Worm (Caenorhabditis elegans) whole organism, L2 larva: ENCODE results near the gene C33D3.5.

Experiments used
- R02D3.7 ChIP-seq: fragments of 150-350 bp; optimal IDR thresholded peaks from 2 replicates; lab custom pipeline; 2014; ENCODE audit warnings: missing biosample characterization, missing genetic modification characterization
- aly-2 ChIP-seq: fragments of 150-350 bp; optimal IDR thresholded peaks from 2 replicates; lab custom pipeline; 2014; ENCODE audit warnings: missing biosample characterization, missing genetic modification characterization
- ama-1 ChIP-seq: fragments of 150-350 bp; optimal IDR thresholded peaks from 2 replicates; lab custom pipeline; 2018; ENCODE audit warnings: inconsistent platforms
- blmp-1 ChIP-seq: sonication (generic microtip); optimal IDR thresholded peaks from 2 replicates; lab custom pipeline; 2017; ENCODE audit warnings: missing genetic modification characterization, mild to moderate bottlenecking, missing compliant biosample characterization, antibody characterized with exemption, moderate library complexity; ENCODE audit not compliant: insufficient read depth
- lsy-2 ChIP-seq, 2 experiments: fragments of 150-350 bp in 1 of 2; sonication (generic microtip) in 1 of 2; optimal IDR thresholded peaks; 2 replicates each; lab custom pipeline; 2014 to 2017; ENCODE audit warnings: missing biosample characterization in 2 of 2, missing genetic modification characterization in 2 of 2
- nhr-11 ChIP-seq: fragments of 150-350 bp; optimal IDR thresholded peaks from 2 replicates; lab custom pipeline; 2014; ENCODE audit warnings: missing biosample characterization, missing genetic modification characterization
- nhr-12 ChIP-seq: fragments of 150-350 bp; optimal IDR thresholded peaks from 2 replicates; lab custom pipeline; 2014; ENCODE audit warnings: missing biosample characterization, missing genetic modification characterization
- nhr-129 ChIP-seq: fragments of 150-350 bp; optimal IDR thresholded peaks from 2 replicates; lab custom pipeline; 2014; ENCODE audit warnings: missing biosample characterization, missing genetic modification characterization
- zag-1 ChIP-seq: fragments of 150-350 bp; optimal IDR thresholded peaks from 2 replicates; lab custom pipeline; 2014; ENCODE audit warnings: missing biosample characterization, missing genetic modification characterization

DNA sequence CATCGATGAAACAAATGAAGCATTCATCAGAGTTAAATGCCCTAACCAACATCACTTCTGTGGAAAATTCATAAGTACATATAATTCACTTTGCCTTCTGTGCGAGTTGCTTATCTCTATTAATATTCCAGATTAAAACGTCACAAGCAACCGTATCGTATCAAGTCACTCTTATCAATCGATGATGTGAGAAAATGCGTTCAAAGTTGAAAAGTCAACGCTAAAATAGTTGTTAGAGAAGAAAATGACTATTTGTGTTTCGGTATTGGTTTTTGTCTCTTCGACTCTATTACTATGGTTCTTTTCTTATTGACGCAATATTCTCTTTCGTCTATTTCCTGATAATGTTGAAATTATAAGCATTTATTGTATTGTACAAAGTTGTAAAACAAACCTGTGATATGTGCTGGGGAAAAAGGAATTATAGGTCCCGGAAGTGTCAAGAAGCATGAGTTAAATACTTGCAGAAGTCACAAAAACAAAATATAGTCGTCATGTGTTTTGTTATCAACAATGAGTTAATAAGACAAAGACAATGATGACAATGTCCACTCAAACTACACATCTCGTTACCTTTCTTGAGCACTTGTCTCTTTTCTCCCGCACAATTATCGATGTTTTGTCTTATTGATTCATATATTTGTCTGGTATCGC is 41.2 kb downstream of the C33D3.5 start:
- no peak for TF ChIP-seq nhr-11 (tag; lab: Kevin White, UChicago)
- TF ChIP-seq R02D3.7, result no peak
- no peak for TF ChIP-seq zag-1 (tag; lab: Kevin White, UChicago)
- TF ChIP-seq nhr-129 (tag; lab: Kevin White, UChicago), result no peak
- TF ChIP-seq blmp-1, result no peak
- TF ChIP-seq ama-1 (lab: Kevin White, UChicago), result no peak
- no peak for TF ChIP-seq nhr-12 (tag; lab: Kevin White, UChicago)
- TF ChIP-seq aly-2 (tag; lab: Kevin White, UChicago), result no peak
- no peak for TF ChIP-seq lsy-2 (tag; optimal IDR thresholded peaks at IDR 0.05; lab: Kevin White, UChicago)
